Fruit fly (Drosophila melanogaster) Kc167 (cell line): ENCODE results near the gene Mlc2.

Experiments
- Myc ChIP-seq: fragments of >200 bp; optimal IDR thresholded peaks from 2 replicates; lab custom pipeline; 2017; ENCODE audit warnings: missing external identifiers
- psq ChIP-seq: fragments of >200 bp; optimal IDR thresholded peaks from 2 replicates; lab custom pipeline; 2017; ENCODE audit warnings: missing external identifiers
- ttk ChIP-seq: sonication (Bioruptor generic); optimal IDR thresholded peaks from 2 replicates; lab custom pipeline; 2017; ENCODE audit warnings: missing external identifiers

DNA sequence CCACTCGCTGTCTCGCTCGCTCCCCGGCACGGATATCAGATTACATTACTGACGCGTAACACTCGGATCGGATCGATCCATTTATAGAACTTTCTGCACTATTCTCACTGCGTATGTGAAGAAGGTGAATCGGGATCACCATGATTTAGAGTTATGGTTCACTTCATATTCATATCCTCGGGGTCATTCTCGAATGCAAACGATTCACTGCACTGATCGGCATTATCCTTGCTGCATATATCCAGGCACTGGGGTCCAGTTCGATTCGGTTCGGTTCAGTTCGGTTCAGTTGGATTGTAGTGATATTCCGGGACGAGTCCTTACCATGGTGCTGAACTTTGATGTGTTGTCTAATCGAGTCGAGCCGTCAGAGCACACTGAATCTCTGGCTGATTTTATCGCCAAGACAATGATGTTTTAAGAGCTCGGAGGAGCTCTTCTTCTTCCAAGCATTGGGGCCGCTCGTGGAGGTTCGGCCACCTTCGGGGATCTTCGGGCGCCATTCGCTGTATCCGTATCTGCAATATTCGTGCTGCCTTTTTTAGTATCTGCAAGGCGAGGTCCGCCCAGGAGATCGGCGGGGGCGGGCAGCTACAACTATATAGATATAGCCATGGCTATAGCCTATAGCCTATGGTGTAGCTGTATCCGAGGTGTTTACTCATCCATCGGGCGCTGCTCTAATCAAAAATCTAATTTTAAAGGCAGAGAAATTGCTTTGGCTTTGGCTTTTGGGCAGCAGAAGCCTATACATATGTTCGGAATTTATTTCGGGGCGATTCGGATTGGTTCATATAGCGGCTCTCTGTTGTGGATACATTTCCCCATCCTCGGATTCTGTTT, at the start of gene Mlc2:
- no peak for TF ChIP-seq ttk
- no peak for TF ChIP-seq psq (lab: Kevin White, UChicago)
- TF ChIP-seq Myc (lab: Kevin White, UChicago), result no peak
